Fruit fly (Drosophila melanogaster) S2 (cell line): ENCODE measurements around the gene Mco4.

ENCODE experiments used
- CG8478 ChIP-seq: fragments of >200 bp; optimal IDR thresholded peaks from 2 replicates; lab custom pipeline; 2018
- CTCF ChIP-seq, 2 experiments: fragments of >200 bp; optimal IDR thresholded peaks; 2 replicates each; lab custom pipeline; 2018

DNA sequence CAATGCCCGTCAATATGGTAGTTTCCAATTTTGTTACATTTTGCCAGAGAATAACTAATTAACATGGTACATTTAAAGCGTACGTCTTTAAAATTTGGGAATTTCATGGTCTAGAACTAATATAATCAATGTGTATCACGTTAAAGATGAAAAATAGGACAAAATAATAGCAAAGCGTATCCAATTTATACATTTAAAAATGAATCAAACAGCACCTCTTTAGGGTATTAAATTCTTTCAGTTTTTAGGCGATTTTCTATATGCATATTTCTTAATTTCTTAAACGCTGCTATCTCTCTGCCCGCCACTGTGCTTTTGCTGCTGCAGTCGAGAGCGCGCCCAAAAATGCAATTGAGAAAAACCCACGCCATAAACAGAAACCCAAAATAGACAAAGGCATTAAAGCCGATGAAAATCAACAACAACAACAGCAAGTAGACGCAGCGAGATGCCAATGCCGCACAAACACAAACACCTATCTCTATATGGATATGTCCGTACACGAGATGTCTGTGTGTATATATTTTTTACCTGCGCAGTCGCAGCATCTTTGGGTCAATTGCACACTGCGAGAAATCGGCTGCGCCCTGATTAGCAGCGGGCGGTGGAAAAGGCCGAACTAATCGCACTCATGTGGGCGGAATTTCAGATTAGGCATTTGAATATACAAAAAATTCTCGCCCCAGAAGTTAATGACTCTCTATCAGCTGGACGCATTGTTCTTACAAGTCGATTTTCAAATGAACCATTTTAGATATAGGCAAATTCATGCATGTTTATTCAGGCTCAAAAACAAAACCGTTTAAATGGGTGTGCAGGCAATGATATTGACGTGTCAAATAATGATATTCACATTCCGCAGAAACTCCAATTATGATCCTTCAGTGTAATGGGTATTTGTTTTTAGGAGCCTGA lies 26.6 kb downstream of the Mco4 start:
- TF ChIP-seq CG8478 (lab: Kevin White, UChicago) (no peak), CTCF (optimal IDR thresholded peaks at IDR 0.05; lab: Kevin White, UChicago) (no peak)
